Worm (Caenorhabditis elegans) whole organism, young adult: ENCODE results near the gene Y12A6A.1.

Source experiments
- F39B2.1 ChIP-seq: fragments of 200-800 bp; sonication (Bioruptor generic); IDR thresholded peaks from 2 replicates; pipeline ENCODE4 v1.3.6; 2022; ENCODE audit warnings: missing genetic modification reagents, missing genetic modification characterization, missing compliant biosample characterization
- ama-1 ChIP-seq, 3 experiments: fragments of 150-350 bp in 1 of 3; sonication (generic microtip) in 2 of 3; optimal IDR thresholded peaks; 2 replicates each; lab custom pipeline; 2014 to 2018; ENCODE audit warnings: missing biosample characterization in 2 of 3, missing genetic modification characterization in 2 of 3, missing genetic modification reagents in 2 of 3
- ztf-22 ChIP-seq: fragments of 200-800 bp; sonication (Bioruptor generic); optimal IDR thresholded peaks from 2 replicates; lab custom pipeline; 2018; ENCODE audit warnings: mild to moderate bottlenecking, missing genetic modification characterization, moderate library complexity, missing compliant biosample characterization

DNA sequence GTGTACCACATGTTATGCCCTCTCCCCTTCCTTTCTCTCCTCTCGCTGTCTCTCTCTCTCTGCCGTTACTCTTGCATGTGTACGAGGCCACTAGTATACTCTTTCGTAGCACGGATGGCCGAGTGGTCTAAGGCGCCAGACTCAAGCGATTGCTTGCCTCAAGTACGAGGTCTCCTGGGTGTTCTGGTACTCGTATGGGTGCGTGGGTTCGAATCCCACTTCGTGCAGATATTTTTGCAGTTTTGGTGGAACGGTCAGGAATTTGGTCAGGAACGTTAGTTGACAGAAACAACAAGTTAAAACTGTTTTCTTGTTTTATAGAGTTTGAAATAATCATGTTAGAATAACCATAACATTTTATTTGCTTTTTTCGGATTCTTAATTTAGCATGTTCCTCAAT, 43.9 kb upstream of the Y12A6A.1 start:
- TF ChIP-seq ztf-22 (GFP tag; lab: Kevin White, UChicago) (peak; percentile 79), F39B2.1 (peak; percentile 37; the same call in 1 of the 2 replicates), ama-1 (optimal IDR thresholded peaks at IDR 0.05; lab: Kevin White, UChicago) (peak; percentile 47), ama-1 (GFP tag; optimal IDR thresholded peaks at IDR 0.05; lab: Kevin White, UChicago) (peak; percentile 68 to 95)
